Worm (Caenorhabditis elegans) whole organism, mixed stage, embryonic: ENCODE measurements around the gene ZK1307.3.

Experiments
- bed-3 ChIP-seq: fragments of 200-800 bp; sonication (Bioruptor generic); optimal IDR thresholded peaks from 3 replicates; lab custom pipeline; 2018; ENCODE audit warnings: mild to moderate bottlenecking, missing genetic modification characterization, moderate library complexity, missing compliant biosample characterization
- elt-3 ChIP-seq: fragments of 150-350 bp; optimal IDR thresholded peaks from 2 replicates; lab custom pipeline; 2014; ENCODE audit warnings: missing biosample characterization, missing genetic modification characterization
- ham-2 ChIP-seq: fragments of 200-800 bp; sonication (Bioruptor generic); optimal IDR thresholded peaks from 2 replicates; lab custom pipeline; 2018; ENCODE audit warnings: mild to moderate bottlenecking, missing genetic modification characterization, missing compliant biosample characterization
- mab-5 ChIP-seq: fragments of 150-350 bp; optimal IDR thresholded peaks from 2 replicates; lab custom pipeline; 2014; ENCODE audit warnings: missing biosample characterization, missing genetic modification characterization
- nhr-237 ChIP-seq: fragments of 150-350 bp; optimal IDR thresholded peaks from 2 replicates; lab custom pipeline; 2014; ENCODE audit warnings: missing biosample characterization, missing genetic modification characterization
- nhr-28 ChIP-seq: fragments of 150-350 bp; optimal IDR thresholded peaks from 2 replicates; lab custom pipeline; 2014; ENCODE audit warnings: missing biosample characterization, missing genetic modification characterization
- snpc-4 ChIP-seq: fragments of 150-350 bp; optimal IDR thresholded peaks from 2 replicates; lab custom pipeline; 2014; ENCODE audit warnings: missing biosample characterization, missing genetic modification characterization
- unc-62 ChIP-seq: fragments of 150-350 bp; optimal IDR thresholded peaks from 2 replicates; lab custom pipeline; 2014; ENCODE audit warnings: missing biosample characterization, missing genetic modification reagents, missing genetic modification characterization

ce11 chrII:9662160-9662559 lies 9.3 kb upstream of the ZK1307.3 start:
- TF ChIP-seq nhr-237 (no peak), bed-3 (GFP tag; lab: Kevin White, UChicago) (no peak), unc-62 (GFP tag; lab: Kevin White, UChicago) (no peak), mab-5 (tag; lab: Kevin White, UChicago) (no peak), nhr-28 (no peak), elt-3 (tag; lab: Kevin White, UChicago) (no peak), snpc-4 (tag; lab: Kevin White, UChicago) (no peak), ham-2 (no peak)
